Fruit fly (Drosophila melanogaster) whole organism, embryonic: ENCODE data around the gene Tom.
A peak's percentile ranks its signal among the peaks of the same experiment; 100 is the strongest.

Source experiments
- ATbp ChIP-seq: fragments of 200-800 bp; sonication (Bioruptor generic); optimal IDR thresholded peaks from 2 replicates; lab custom pipeline; 2017; ENCODE audit warnings: missing biosample characterization, mild to moderate bottlenecking, missing genetic modification characterization, missing genetic modification reagents
- B-H1 ChIP-seq: fragments of 200-800 bp; sonication (Bioruptor generic); IDR thresholded peaks from 3 replicates; pipeline ENCODE4 v1.3.6; 2022; ENCODE audit warnings: missing biosample characterization, missing genetic modification characterization
- Blimp-1 ChIP-seq: fragments of 200-800 bp; sonication (Bioruptor generic); optimal IDR thresholded peaks from 3 replicates; lab custom pipeline; 2018; ENCODE audit warnings: missing biosample characterization, missing genetic modification characterization, mild to moderate bottlenecking, moderate library complexity, missing genetic modification reagents
- CG1024 ChIP-seq: fragments of 200-800 bp; sonication (Bioruptor generic); IDR thresholded peaks from 2 replicates; pipeline ENCODE4 v1.3.6; 2022; ENCODE audit warnings: missing biosample characterization, missing genetic modification characterization
- CG10321 ChIP-seq: fragments of 200-800 bp; sonication (Bioruptor generic); IDR thresholded peaks from 2 replicates; pipeline ENCODE4 v1.3.6; 2022; ENCODE audit warnings: missing biosample characterization, missing genetic modification characterization
- CG11504 ChIP-seq: fragments of 200-800 bp; sonication (Bioruptor generic); optimal IDR thresholded peaks from 3 replicates; lab custom pipeline; 2019; ENCODE audit warnings: missing biosample characterization, mild to moderate bottlenecking, missing genetic modification characterization, moderate library complexity
- CG12155 ChIP-seq: fragments of 200-800 bp; sonication (Bioruptor generic); optimal IDR thresholded peaks from 3 replicates; lab custom pipeline; 2016; ENCODE audit warnings: missing biosample characterization, missing genetic modification characterization
- CG12219 ChIP-seq: fragments of 200-800 bp; sonication (Bioruptor generic); optimal IDR thresholded peaks from 3 replicates; lab custom pipeline; 2018; ENCODE audit warnings: missing biosample characterization, mild to moderate bottlenecking, missing genetic modification characterization
- CG12391 ChIP-seq: fragments of 200-800 bp; sonication (Bioruptor generic); optimal IDR thresholded peaks from 3 replicates; lab custom pipeline; 2018; ENCODE audit warnings: missing biosample characterization, mild to moderate bottlenecking, missing genetic modification characterization, moderate library complexity
- CG13894 ChIP-seq: fragments of 200-800 bp; sonication (Bioruptor generic); optimal IDR thresholded peaks from 3 replicates; lab custom pipeline; 2018; ENCODE audit warnings: missing biosample characterization, mild to moderate bottlenecking, missing genetic modification characterization, moderate library complexity
- CG14441 ChIP-seq: fragments of 200-800 bp; sonication (Bioruptor generic); IDR thresholded peaks from 2 replicates; pipeline ENCODE4 v1.3.6; 2022; ENCODE audit warnings: missing biosample characterization, missing genetic modification characterization
- CG15479 ChIP-seq: fragments of 200-800 bp; sonication (Bioruptor generic); optimal IDR thresholded peaks from 3 replicates; lab custom pipeline; 2019; ENCODE audit warnings: missing biosample characterization, mild to moderate bottlenecking, missing genetic modification characterization, moderate library complexity
- CG1603 ChIP-seq: fragments of 200-800 bp; sonication (Bioruptor generic); optimal IDR thresholded peaks from 2 replicates; lab custom pipeline; 2019; ENCODE audit warnings: missing biosample characterization, mild to moderate bottlenecking, missing genetic modification characterization, moderate library complexity
- CG18262 ChIP-seq: fragments of 200-800 bp; optimal IDR thresholded peaks from 3 replicates; lab custom pipeline; 2019; ENCODE audit warnings: missing biosample characterization, mild to moderate bottlenecking, missing genetic modification characterization, moderate library complexity
- CG1832 ChIP-seq: fragments of 200-800 bp; sonication (Bioruptor generic); optimal IDR thresholded peaks from 2 replicates; lab custom pipeline; 2017; ENCODE audit warnings: missing biosample characterization, mild to moderate bottlenecking, missing genetic modification characterization, inconsistent platforms
- CG18764 ChIP-seq: fragments of 200-800 bp; sonication (Bioruptor generic); optimal IDR thresholded peaks from 3 replicates; lab custom pipeline; 2016; ENCODE audit warnings: missing biosample characterization, missing genetic modification characterization
- CG2120 ChIP-seq: fragments of 200-800 bp; sonication (Bioruptor generic); optimal IDR thresholded peaks from 3 replicates; lab custom pipeline; 2016; ENCODE audit warnings: missing biosample characterization, missing genetic modification characterization
- CG2199 ChIP-seq: fragments of 200-800 bp; sonication (Bioruptor generic); IDR thresholded peaks from 3 replicates; pipeline ENCODE4 v1.3.6; 2022; ENCODE audit warnings: missing biosample characterization, missing genetic modification characterization
- CG2678 ChIP-seq: fragments of 200-800 bp; sonication (Bioruptor generic); optimal IDR thresholded peaks from 3 replicates; lab custom pipeline; 2019; ENCODE audit warnings: missing biosample characterization, mild to moderate bottlenecking, missing genetic modification characterization, moderate library complexity
- CG3065 ChIP-seq: fragments of 200-800 bp; sonication (Bioruptor generic); optimal IDR thresholded peaks from 2 replicates; lab custom pipeline; 2016; ENCODE audit warnings: missing biosample characterization, missing genetic modification characterization
- CG3281 ChIP-seq: fragments of 200-800 bp; sonication (Bioruptor generic); optimal IDR thresholded peaks from 3 replicates; lab custom pipeline; 2017; ENCODE audit warnings: missing biosample characterization, mild to moderate bottlenecking, missing genetic modification characterization
- CG34224 ChIP-seq: fragments of 200-800 bp; sonication (Bioruptor generic); IDR thresholded peaks from 3 replicates; pipeline ENCODE4 v1.3.6; 2022; ENCODE audit warnings: missing biosample characterization, missing genetic modification characterization; ENCODE audit not compliant: partially characterized antibody
- CG7987 ChIP-seq: fragments of 200-800 bp; sonication (Bioruptor generic); optimal IDR thresholded peaks from 2 replicates; lab custom pipeline; 2018; ENCODE audit warnings: missing biosample characterization, mild to moderate bottlenecking, missing genetic modification characterization, moderate library complexity
- CG8089 ChIP-seq: fragments of 200-800 bp; sonication (Bioruptor generic); optimal IDR thresholded peaks from 3 replicates; lab custom pipeline; 2016; ENCODE audit warnings: missing biosample characterization, missing genetic modification characterization
- CG8281 ChIP-seq: fragments of 200-800 bp; sonication (Bioruptor generic); optimal IDR thresholded peaks from 2 replicates; lab custom pipeline; 2018; ENCODE audit warnings: missing biosample characterization, mild to moderate bottlenecking, missing genetic modification characterization, moderate library complexity
- CG9609 ChIP-seq: fragments of 200-800 bp; sonication (Bioruptor generic); optimal IDR thresholded peaks from 3 replicates; lab custom pipeline; 2016; ENCODE audit warnings: missing biosample characterization, missing genetic modification characterization
- CG9797 ChIP-seq: fragments of 200-800 bp; sonication (Bioruptor generic); optimal IDR thresholded peaks from 3 replicates; lab custom pipeline; 2018; ENCODE audit warnings: missing biosample characterization, mild to moderate bottlenecking, missing genetic modification characterization
- CkIIα-i1 ChIP-seq: fragments of 200-800 bp; sonication (Bioruptor generic); IDR thresholded peaks from 2 replicates; pipeline ENCODE4 v1.3.6; 2022; ENCODE audit warnings: missing biosample characterization, missing genetic modification characterization
- CrebB ChIP-seq: fragments of 200-800 bp; sonication (Bioruptor generic); optimal IDR thresholded peaks from 3 replicates; lab custom pipeline; 2018; ENCODE audit warnings: missing biosample characterization, mild to moderate bottlenecking, missing genetic modification characterization
- Ets97D ChIP-seq: fragments of 200-800 bp; sonication (Bioruptor generic); optimal IDR thresholded peaks from 3 replicates; lab custom pipeline; 2016; ENCODE audit warnings: missing biosample characterization, missing genetic modification characterization
- GATAe ChIP-seq: fragments of 200-800 bp; sonication (Bioruptor generic); conservative IDR thresholded peaks from 2 replicates; pipeline ENCODE4 v1.3.6; 2022; ENCODE audit warnings: missing biosample characterization, missing genetic modification characterization
- HLH3B ChIP-seq: fragments of 200-800 bp; sonication (Bioruptor generic); IDR thresholded peaks from 2 replicates; pipeline ENCODE4 v1.3.6; 2022; ENCODE audit warnings: missing biosample characterization, missing genetic modification characterization
- HLH54F ChIP-seq: fragments of 200-800 bp; sonication (Bioruptor generic); optimal IDR thresholded peaks from 3 replicates; lab custom pipeline; 2016; ENCODE audit warnings: missing biosample characterization, missing genetic modification characterization
- Hr51 ChIP-seq, 2 experiments: fragments of 200-800 bp; sonication (Bioruptor generic); optimal IDR thresholded peaks; 2 replicates in 1 of 2; 3 replicates in 1 of 2; lab custom pipeline; 2016 to 2018; ENCODE audit warnings: missing biosample characterization in 2 of 2, missing genetic modification characterization in 2 of 2, mild to moderate bottlenecking in 1 of 2, moderate library complexity in 1 of 2
- Lhr ChIP-seq: fragments of 200-800 bp; sonication (Bioruptor generic); optimal IDR thresholded peaks from 3 replicates; lab custom pipeline; 2017; ENCODE audit warnings: mild to moderate bottlenecking, missing biosample characterization, missing genetic modification reagents, missing genetic modification characterization
- Oli ChIP-seq: fragments of 200-800 bp; sonication (Bioruptor generic); optimal IDR thresholded peaks from 2 replicates; lab custom pipeline; 2018; ENCODE audit warnings: missing biosample characterization, mild to moderate bottlenecking, missing genetic modification characterization, moderate library complexity
- Usf ChIP-seq: fragments of 200-800 bp; sonication (Bioruptor generic); optimal IDR thresholded peaks from 2 replicates; lab custom pipeline; 2017; ENCODE audit warnings: missing genotype, missing biosample characterization, missing genetic modification characterization
- ap ChIP-seq: fragments of 200-800 bp; sonication (Bioruptor generic); IDR thresholded peaks from 2 replicates; pipeline ENCODE4 v1.3.6; 2022; ENCODE audit warnings: missing biosample characterization, missing genetic modification characterization
- caup ChIP-seq: fragments of 200-800 bp; sonication (Bioruptor generic); optimal IDR thresholded peaks from 3 replicates; lab custom pipeline; 2017; ENCODE audit warnings: missing biosample characterization, mild to moderate bottlenecking, missing genetic modification characterization, moderate library complexity; ENCODE audit not compliant: severe bottlenecking
- chinmo ChIP-seq: fragments of 200-800 bp; sonication (Bioruptor generic); IDR thresholded peaks from 4 replicates; pipeline ENCODE4 v1.3.6; 2022; ENCODE audit warnings: missing biosample characterization, missing genetic modification characterization; ENCODE audit not compliant: partially characterized antibody
- dmrt99B ChIP-seq: fragments of 200-800 bp; sonication (Bioruptor generic); optimal IDR thresholded peaks from 2 replicates; lab custom pipeline; 2018; ENCODE audit warnings: missing biosample characterization, mild to moderate bottlenecking, missing genetic modification characterization, moderate library complexity
- dpn ChIP-seq, 2 experiments: fragments of 200-800 bp; sonication (Bioruptor generic); optimal IDR thresholded peaks; 3 replicates each; lab custom pipeline; 2016; ENCODE audit warnings: missing biosample characterization in 2 of 2, missing genetic modification characterization in 2 of 2
- gcm ChIP-seq: fragments of 200-800 bp; sonication (Bioruptor generic); optimal IDR thresholded peaks from 2 replicates; lab custom pipeline; 2019; ENCODE audit warnings: missing biosample characterization, mild to moderate bottlenecking, missing genetic modification characterization, moderate library complexity
- grau ChIP-seq: fragments of 200-800 bp; optimal IDR thresholded peaks from 3 replicates; lab custom pipeline; 2019; ENCODE audit warnings: missing biosample characterization, mild to moderate bottlenecking, missing genetic modification characterization, moderate library complexity
- ken ChIP-seq: fragments of 200-800 bp; sonication (Bioruptor generic); IDR thresholded peaks from 3 replicates; pipeline ENCODE4 v1.3.6; 2022; ENCODE audit warnings: missing biosample characterization, missing genetic modification characterization
- lmd ChIP-seq: fragments of 200-800 bp; sonication (Bioruptor generic); IDR thresholded peaks from 2 replicates; pipeline ENCODE4 v1.3.6; 2022; ENCODE audit warnings: missing biosample characterization, missing genetic modification characterization
- lola ChIP-seq, 3 experiments: fragments of >200 bp in 2 of 3; fragments of 200-800 bp in 1 of 3; sonication (Bioruptor generic) in 1 of 3; optimal IDR thresholded peaks; 2 replicates each; lab custom pipeline; 2017 to 2019; ENCODE audit warnings: missing biosample characterization in 3 of 3, missing genetic modification characterization in 3 of 3, mild to moderate bottlenecking in 1 of 3, moderate library complexity in 1 of 3
- nerfin-2 ChIP-seq: fragments of 200-800 bp; sonication (Bioruptor generic); IDR thresholded peaks from 2 replicates; pipeline ENCODE4 v1.3.6; 2022; ENCODE audit warnings: missing biosample characterization, missing genetic modification characterization; ENCODE audit not compliant: partially characterized antibody
- oc ChIP-seq: fragments of 200-800 bp; sonication (Bioruptor generic); optimal IDR thresholded peaks from 2 replicates; lab custom pipeline; 2018; ENCODE audit warnings: missing biosample characterization, mild to moderate bottlenecking, missing genetic modification characterization, moderate library complexity
- pb ChIP-seq: fragments of 200-800 bp; sonication (Bioruptor generic); optimal IDR thresholded peaks from 3 replicates; lab custom pipeline; 2016; ENCODE audit warnings: missing biosample characterization, missing genetic modification characterization
- sens ChIP-seq: fragments of 200-800 bp; sonication (Bioruptor generic); peaks from one replicate; lab custom pipeline; 2016; ENCODE audit warnings: missing biosample characterization, missing genetic modification characterization
- slou ChIP-seq: fragments of 200-800 bp; sonication (Bioruptor generic); optimal IDR thresholded peaks from 3 replicates; lab custom pipeline; 2016; ENCODE audit warnings: missing biosample characterization, missing genetic modification characterization
- ttk ChIP-seq: fragments of 200-800 bp; sonication (Bioruptor generic); IDR thresholded peaks from 2 replicates; pipeline ENCODE4 v2.1.2; 2022; ENCODE audit warnings: missing biosample characterization, missing genetic modification characterization

The Tom gene

dm6 chr3L:15009681-15010080 is 40.5 kb downstream of the Tom start (continued):
- no peak for TF ChIP-seq chinmo (GFP tag; lab: Robert Waterston, UW)
- peak; percentile 26 for TF ChIP-seq Blimp-1
- no peak for TF ChIP-seq CG9797
- peak; percentile 6 for TF ChIP-seq CG12391 (tag; lab: Kevin White, UChicago)
- no peak for TF ChIP-seq oc (tag; lab: Kevin White, UChicago)
- TF ChIP-seq CG2199 (GFP tag; lab: Robert Waterston, UW): no peak
- TF ChIP-seq slou: no peak
- TF ChIP-seq dmrt99B: peak; percentile 19
- TF ChIP-seq CrebB: no peak
- TF ChIP-seq ttk (GFP tag; lab: Robert Waterston, UW): no peak
- TF ChIP-seq ap (GFP tag; lab: Robert Waterston, UW): no peak
- TF ChIP-seq CG12155 (GFP tag; lab: Kevin White, UChicago): no peak
- TF ChIP-seq CG10321: no peak
- TF ChIP-seq CG34224 (GFP tag; lab: Robert Waterston, UW): no peak
- peak; percentile 61 for TF ChIP-seq sens
- TF ChIP-seq CG8089: no peak
- no peak for TF ChIP-seq CG1024 (GFP tag; lab: Robert Waterston, UW)
- TF ChIP-seq ATbp (GFP tag; lab: Kevin White, UChicago): no peak
- TF ChIP-seq CG1832 (GFP tag; lab: Kevin White, UChicago): no peak
- TF ChIP-seq CG18764 (GFP tag; lab: Kevin White, UChicago): no peak
- TF ChIP-seq CkIIα-i1 (GFP tag; lab: Robert Waterston, UW): no peak
- no peak for TF ChIP-seq CG1603
- TF ChIP-seq CG9609 (GFP tag; lab: Kevin White, UChicago): no peak
- no peak for TF ChIP-seq CG3281
- no peak for TF ChIP-seq nerfin-2 (GFP tag; lab: Robert Waterston, UW)
- no peak for TF ChIP-seq CG13894 (tag; lab: Kevin White, UChicago)
- TF ChIP-seq grau (tag; lab: Kevin White, UChicago): peak; percentile 5
- TF ChIP-seq Ets97D: no peak
- TF ChIP-seq CG18262 (tag; lab: Kevin White, UChicago): no peak
- TF ChIP-seq CG7987 (GFP tag; lab: Kevin White, UChicago): no peak
- peak; percentile 38 for TF ChIP-seq CG11504 (tag; lab: Kevin White, UChicago)
- no peak for TF ChIP-seq CG12219 (GFP tag; lab: Kevin White, UChicago)
- no peak for TF ChIP-seq Lhr
- no peak for TF ChIP-seq CG15479 (GFP tag; lab: Kevin White, UChicago)
- peak; percentile 12 for TF ChIP-seq Oli (tag; lab: Kevin White, UChicago)
- no peak for TF ChIP-seq CG14441
- TF ChIP-seq pb: no peak
- peak; percentile 27 for TF ChIP-seq CG2678 (tag; lab: Kevin White, UChicago)
- TF ChIP-seq lmd (GFP tag; lab: Robert Waterston, UW): peak; percentile 12; the same call in 1 of the 2 replicates
- no peak for TF ChIP-seq ken
- TF ChIP-seq CG2120: no peak

dm6 chr3L:15010601-15011000 is 41.5 kb downstream of the Tom start:
- TF ChIP-seq gcm (GFP tag; lab: Kevin White, UChicago): peak; percentile 66
- no peak for TF ChIP-seq HLH54F (GFP tag; lab: Kevin White, UChicago)
- TF ChIP-seq dpn (GFP tag; optimal IDR thresholded peaks at IDR 0.05; lab: Kevin White, UChicago): no peak
- no peak for TF ChIP-seq GATAe (GFP tag; lab: Robert Waterston, UW)
- TF ChIP-seq lola (GFP tag; optimal IDR thresholded peaks at IDR 0.05; lab: Kevin White, UChicago): no peak
- TF ChIP-seq B-H1 (GFP tag; lab: Robert Waterston, UW): no peak
- TF ChIP-seq Usf (GFP tag; lab: Kevin White, UChicago): no peak
- TF ChIP-seq HLH3B (GFP tag; lab: Robert Waterston, UW): no peak
- TF ChIP-seq CG1832 (GFP tag; lab: Kevin White, UChicago): no peak
- TF ChIP-seq CG3065 (GFP tag; lab: Kevin White, UChicago): no peak
- TF ChIP-seq CG3281: no peak
- TF ChIP-seq caup (GFP tag; lab: Kevin White, UChicago): no peak
- TF ChIP-seq CG15479 (GFP tag; lab: Kevin White, UChicago): no peak
- no peak for TF ChIP-seq CG8281 (tag; lab: Kevin White, UChicago)
- TF ChIP-seq Hr51 (GFP tag; optimal IDR thresholded peaks at IDR 0.05; lab: Kevin White, UChicago): no peak
